Worm (Caenorhabditis elegans) whole organism, L4/young adult: ENCODE measurements around the gene F38A1.9.

Source experiments
- W03F9.2 ChIP-seq: fragments of 150-350 bp; optimal IDR thresholded peaks from 2 replicates; lab custom pipeline; 2014; ENCODE audit warnings: missing biosample characterization, missing genetic modification characterization
- him-1 ChIP-seq: sonication (generic microtip); optimal IDR thresholded peaks from 2 replicates; lab custom pipeline; 2016; ENCODE audit warnings: missing genotype, missing genetic modification reagents, missing genetic modification characterization, missing compliant biosample characterization

- TF ChIP-seq him-1 (tag; lab: Kevin White, UChicago) = no peak
- no peak for TF ChIP-seq W03F9.2 (tag; lab: Kevin White, UChicago)
Measured at ce11 chrIV:1261024-1261423, 15.9 kb upstream of the F38A1.9 start, which contains the start of gene clec-169.
